Worm (Caenorhabditis elegans) whole organism, L4/young adult: ENCODE measurements around the gene K01A6.7.

Experiments used
- W03F9.2 ChIP-seq: fragments of 150-350 bp; optimal IDR thresholded peaks from 2 replicates; lab custom pipeline; 2014; ENCODE audit warnings: missing biosample characterization, missing genetic modification characterization
- dao-5 ChIP-seq: sonication (generic microtip); optimal IDR thresholded peaks from 2 replicates; lab custom pipeline; 2016; ENCODE audit warnings: missing genotype, missing genetic modification characterization, moderate library complexity, missing compliant biosample characterization
- him-1 ChIP-seq: sonication (generic microtip); optimal IDR thresholded peaks from 2 replicates; lab custom pipeline; 2016; ENCODE audit warnings: missing genotype, missing genetic modification reagents, missing genetic modification characterization, missing compliant biosample characterization

K01A6.7 gene

ce11 chrIV:11692071-11692673 is 46.2 kb downstream of the K01A6.7 start:
- TF ChIP-seq him-1 (tag; lab: Kevin White, UChicago) (peak; percentile 52), dao-5 (peak; percentile 55), W03F9.2 (tag; lab: Kevin White, UChicago) (peak; percentile 38)

- TF ChIP-seq dao-5 (no peak), him-1 (tag; lab: Kevin White, UChicago) (no peak), W03F9.2 (tag; lab: Kevin White, UChicago) (no peak)
These were observed 46.8 kb downstream of the K01A6.7 start for ce11 chrIV:11691524-11691923.

ce11 chrIV:11690988-11691387 is 47.4 kb downstream of the K01A6.7 start, which contains the start of gene let-60:
let-60 (minus strand) TSS chrIV:11691088.
- no peak for TF ChIP-seq dao-5
- TF ChIP-seq W03F9.2 (tag; lab: Kevin White, UChicago) = no peak
- TF ChIP-seq him-1 (tag; lab: Kevin White, UChicago) = no peak
